Worm (Caenorhabditis elegans) whole organism, early embryonic: ENCODE results near the gene C06A1.6.

Experiments
- ceh-13 ChIP-seq: fragments of 200-800 bp; sonication (Bioruptor generic); optimal IDR thresholded peaks from 2 replicates; lab custom pipeline; 2018; ENCODE audit warnings: mild to moderate bottlenecking, missing genetic modification characterization, missing compliant biosample characterization
- hmbx-1 ChIP-seq: sonication (generic microtip); optimal IDR thresholded peaks from 2 replicates; lab custom pipeline; 2016; ENCODE audit warnings: mild to moderate bottlenecking, missing genetic modification characterization, missing compliant biosample characterization

ce11 chrII:10587742-10588141 lies 23.3 kb upstream of the C06A1.6 start, which contains the start of gene crn-3:
- TF ChIP-seq ceh-13 (GFP tag; lab: Kevin White, UChicago): no peak
- TF ChIP-seq hmbx-1: no peak
